Worm (Caenorhabditis elegans) whole organism, L1 larva: ENCODE measurements around the gene C39B5.14.

Experiments used
- ama-1 ChIP-seq: fragments of 150-350 bp; optimal IDR thresholded peaks from 2 replicates; lab custom pipeline; 2014
- ceh-82 ChIP-seq, 3 experiments: fragments of 150-350 bp in 1 of 3; sonication (generic microtip) in 2 of 3; optimal IDR thresholded peaks; 2 replicates each; lab custom pipeline; 2014 to 2017; ENCODE audit warnings: missing biosample characterization in 3 of 3, missing genetic modification characterization in 3 of 3
- elt-3 ChIP-seq, 6 experiments: fragments of 150-350 bp in 1 of 6; sonication (generic microtip); optimal IDR thresholded peaks; 2 replicates each; lab custom pipeline; 2017 to 2018; ENCODE audit warnings: missing biosample characterization in 6 of 6, missing genetic modification characterization in 6 of 6, inconsistent platforms in 1 of 6
- mdl-1 ChIP-seq, 2 experiments: fragments of 150-350 bp; optimal IDR thresholded peaks; 2 replicates each; lab custom pipeline; 2014 to 2017; ENCODE audit warnings: missing biosample characterization in 2 of 2, missing genetic modification characterization in 2 of 2, inconsistent platforms in 1 of 2
- nhr-12 ChIP-seq: sonication (generic microtip); optimal IDR thresholded peaks from 2 replicates; lab custom pipeline; 2017; ENCODE audit warnings: missing biosample characterization, missing genetic modification characterization
- nhr-237 ChIP-seq: fragments of 150-350 bp; optimal IDR thresholded peaks from 2 replicates; lab custom pipeline; 2014; ENCODE audit warnings: missing biosample characterization, missing genetic modification characterization
- nhr-76 ChIP-seq: sonication (generic microtip); optimal IDR thresholded peaks from 2 replicates; lab custom pipeline; 2017; ENCODE audit warnings: missing biosample characterization, missing genetic modification characterization
- snpc-4 ChIP-seq: fragments of 150-350 bp; optimal IDR thresholded peaks from 2 replicates; lab custom pipeline; 2014; ENCODE audit warnings: missing biosample characterization, missing genetic modification characterization
- unc-62 ChIP-seq: fragments of 150-350 bp; optimal IDR thresholded peaks from 2 replicates; lab custom pipeline; 2014; ENCODE audit warnings: missing biosample characterization, missing genetic modification reagents, missing genetic modification characterization
- xbp-1 ChIP-seq: sonication (generic microtip); optimal IDR thresholded peaks from 2 replicates; lab custom pipeline; 2016; ENCODE audit warnings: missing genetic modification characterization, missing compliant biosample characterization

ce11 chrIII:2211120-2211519 is at the start of gene C39B5.14:
- no peak for TF ChIP-seq unc-62 (GFP tag; lab: Kevin White, UChicago)
- no peak for TF ChIP-seq nhr-76
- TF ChIP-seq nhr-237 (tag; lab: Kevin White, UChicago): no peak
- no peak for TF ChIP-seq elt-3 (tag; optimal IDR thresholded peaks at IDR 0.05; lab: Kevin White, UChicago)
- TF ChIP-seq xbp-1 (tag; lab: Kevin White, UChicago): no peak
- no peak for TF ChIP-seq nhr-12 (tag; lab: Kevin White, UChicago)
- TF ChIP-seq ama-1 (lab: Kevin White, UChicago): no peak
- TF ChIP-seq mdl-1 (tag; optimal IDR thresholded peaks at IDR 0.05; lab: Kevin White, UChicago): no peak
- no peak for TF ChIP-seq snpc-4 (tag; lab: Kevin White, UChicago)
- TF ChIP-seq ceh-82 (tag; optimal IDR thresholded peaks at IDR 0.05; lab: Kevin White, UChicago): no peak
